Worm (Caenorhabditis elegans) whole organism, L1 larva: ENCODE measurements around the gene F54C9.3.

Source experiments
- C16A3.4 ChIP-seq: fragments of 150-350 bp; optimal IDR thresholded peaks from 2 replicates; lab custom pipeline; 2014; ENCODE audit warnings: missing biosample characterization, missing genetic modification characterization
- C34B4.2 ChIP-seq: sonication (generic microtip); optimal IDR thresholded peaks from 2 replicates; lab custom pipeline; 2017; ENCODE audit warnings: mild to moderate bottlenecking, missing genetic modification characterization, missing compliant biosample characterization
- Y116A8C.19 ChIP-seq: sonication (generic microtip); optimal IDR thresholded peaks from 2 replicates; lab custom pipeline; 2016; ENCODE audit warnings: missing compliant biosample characterization, missing genetic modification characterization, borderline replicate concordance
- aha-1 ChIP-seq: fragments of 150-350 bp; optimal IDR thresholded peaks from 2 replicates; lab custom pipeline; 2014; ENCODE audit warnings: missing biosample characterization, missing genetic modification characterization
- alr-1 ChIP-seq: fragments of 200-800 bp; sonication (Bioruptor generic); optimal IDR thresholded peaks from 2 replicates; lab custom pipeline; 2018; ENCODE audit warnings: borderline replicate concordance, mild to moderate bottlenecking, missing genetic modification characterization, missing compliant biosample characterization
- aly-2 ChIP-seq: fragments of 150-350 bp; optimal IDR thresholded peaks from 2 replicates; lab custom pipeline; 2014; ENCODE audit warnings: missing biosample characterization, missing genetic modification characterization
- ama-1 ChIP-seq: fragments of 150-350 bp; optimal IDR thresholded peaks from 2 replicates; lab custom pipeline; 2014
- ceh-63 ChIP-seq: fragments of 200-800 bp; sonication (Bioruptor generic); optimal IDR thresholded peaks from 2 replicates; lab custom pipeline; 2018; ENCODE audit warnings: mild to moderate bottlenecking, missing genetic modification characterization, missing compliant biosample characterization
- ceh-8 ChIP-seq: fragments of 200-800 bp; sonication (Bioruptor generic); optimal IDR thresholded peaks from 2 replicates; lab custom pipeline; 2018; ENCODE audit warnings: mild to moderate bottlenecking, missing genetic modification characterization, moderate library complexity, missing compliant biosample characterization
- ceh-82 ChIP-seq, 3 experiments: fragments of 150-350 bp in 1 of 3; sonication (generic microtip) in 2 of 3; optimal IDR thresholded peaks; 2 replicates each; lab custom pipeline; 2014 to 2017; ENCODE audit warnings: missing biosample characterization in 3 of 3, missing genetic modification characterization in 3 of 3
- ceh-88 ChIP-seq: fragments of 200-800 bp; sonication (Bioruptor generic); IDR thresholded peaks from 2 replicates; pipeline ENCODE4 v1.3.6; 2022; ENCODE audit warnings: missing genetic modification characterization, missing compliant biosample characterization
- ces-1 ChIP-seq: fragments of 150-350 bp; optimal IDR thresholded peaks from 2 replicates; lab custom pipeline; 2014; ENCODE audit warnings: missing biosample characterization, missing genetic modification reagents, missing genetic modification characterization
- efl-1 ChIP-seq, 4 experiments: fragments of 150-350 bp; optimal IDR thresholded peaks in 3 of 4; peaks in 1 of 4; 1 replicate in 1 of 4; 2 replicates in 3 of 4; lab custom pipeline; 2014; ENCODE audit warnings: missing biosample characterization in 2 of 4, missing genetic modification characterization in 2 of 4, missing genetic modification reagents in 2 of 4
- efl-3 ChIP-seq: fragments of 200-800 bp; sonication (Bioruptor generic); optimal IDR thresholded peaks from 2 replicates; lab custom pipeline; 2018; ENCODE audit warnings: mild to moderate bottlenecking, missing genetic modification characterization, missing compliant biosample characterization
- egl-27 ChIP-seq, 2 experiments: fragments of 150-350 bp in 1 of 2; sonication (generic microtip); optimal IDR thresholded peaks; 3 replicates each; lab custom pipeline; 2017 to 2018; ENCODE audit warnings: missing biosample characterization in 2 of 2, missing genetic modification characterization in 2 of 2, missing genetic modification reagents in 2 of 2
- elt-2 ChIP-seq: sonication (generic microtip); optimal IDR thresholded peaks from 2 replicates; lab custom pipeline; 2016; ENCODE audit warnings: missing genetic modification characterization, mild to moderate bottlenecking, inconsistent platforms, missing compliant biosample characterization, missing genetic modification reagents
- ets-5 ChIP-seq: fragments of 200-800 bp; sonication (Bioruptor generic); IDR thresholded peaks from 2 replicates; pipeline ENCODE4 v1.3.6; 2022; ENCODE audit warnings: missing genetic modification characterization, missing compliant biosample characterization
- fkh-10 ChIP-seq: sonication (generic microtip); optimal IDR thresholded peaks from 2 replicates; lab custom pipeline; 2017; ENCODE audit warnings: missing biosample characterization, missing genetic modification reagents, missing genetic modification characterization
- fkh-4 ChIP-seq: sonication (generic microtip); optimal IDR thresholded peaks from 2 replicates; lab custom pipeline; 2016; ENCODE audit warnings: missing compliant biosample characterization, missing genetic modification characterization, borderline replicate concordance
- fkh-8 ChIP-seq: sonication (generic microtip); optimal IDR thresholded peaks from 2 replicates; lab custom pipeline; 2016; ENCODE audit warnings: mild to moderate bottlenecking, missing genetic modification characterization, missing compliant biosample characterization
- grh-1 ChIP-seq: fragments of 200-800 bp; sonication (Bioruptor generic); IDR thresholded peaks from 2 replicates; pipeline ENCODE4 v1.3.6; 2022; ENCODE audit warnings: missing genetic modification reagents, missing genetic modification characterization, missing compliant biosample characterization
- irx-1 ChIP-seq: sonication (generic microtip); optimal IDR thresholded peaks from 2 replicates; lab custom pipeline; 2016; ENCODE audit warnings: missing genetic modification characterization, missing compliant biosample characterization
- jun-1 ChIP-seq: fragments of 150-350 bp; optimal IDR thresholded peaks from 2 replicates; lab custom pipeline; 2014; ENCODE audit warnings: missing biosample characterization, missing genetic modification reagents, missing genetic modification characterization
- lin-14 ChIP-seq: fragments of 200-800 bp; sonication (Bioruptor generic); optimal IDR thresholded peaks from 2 replicates; lab custom pipeline; 2018; ENCODE audit warnings: mild to moderate bottlenecking, missing genetic modification characterization, moderate library complexity, missing compliant biosample characterization
- lin-15B ChIP-seq: fragments of 150-350 bp; sonication (generic microtip); optimal IDR thresholded peaks from 3 replicates; lab custom pipeline; 2014; ENCODE audit warnings: missing biosample characterization, missing genetic modification characterization
- lin-39 ChIP-seq: fragments of 150-350 bp; optimal IDR thresholded peaks from 2 replicates; lab custom pipeline; 2014; ENCODE audit warnings: missing biosample characterization, missing genetic modification reagents, missing genetic modification characterization
- mab-9 ChIP-seq: fragments of 200-800 bp; sonication (Bioruptor generic); IDR thresholded peaks from 2 replicates; pipeline ENCODE4 v1.3.6; 2022; ENCODE audit warnings: missing genetic modification reagents, missing genetic modification characterization, missing compliant biosample characterization
- mep-1 ChIP-seq: fragments of 150-350 bp; optimal IDR thresholded peaks from 2 replicates; lab custom pipeline; 2014; ENCODE audit warnings: missing biosample characterization, missing genetic modification characterization
- nhr-11 ChIP-seq: fragments of 150-350 bp; optimal IDR thresholded peaks from 2 replicates; lab custom pipeline; 2014; ENCODE audit warnings: missing biosample characterization, missing genetic modification characterization
- nhr-12 ChIP-seq: sonication (generic microtip); optimal IDR thresholded peaks from 2 replicates; lab custom pipeline; 2017; ENCODE audit warnings: missing biosample characterization, missing genetic modification characterization
- nhr-19 ChIP-seq: fragments of 200-800 bp; sonication (Bioruptor generic); conservative IDR thresholded peaks from 2 replicates; pipeline ENCODE4 v1.3.6; 2022; ENCODE audit warnings: missing genetic modification characterization, missing compliant biosample characterization
- nhr-20 ChIP-seq: sonication (generic microtip); optimal IDR thresholded peaks from 2 replicates; lab custom pipeline; 2016; ENCODE audit warnings: mild to moderate bottlenecking, missing genetic modification characterization, missing compliant biosample characterization
- nhr-237 ChIP-seq: fragments of 150-350 bp; optimal IDR thresholded peaks from 2 replicates; lab custom pipeline; 2014; ENCODE audit warnings: missing biosample characterization, missing genetic modification characterization
- nhr-28 ChIP-seq: fragments of 150-350 bp; optimal IDR thresholded peaks from 2 replicates; lab custom pipeline; 2014; ENCODE audit warnings: missing biosample characterization, missing genetic modification characterization
- nhr-71 ChIP-seq: sonication (generic microtip); optimal IDR thresholded peaks from 2 replicates; lab custom pipeline; 2016; ENCODE audit warnings: mild to moderate bottlenecking, missing genetic modification characterization, moderate library complexity, missing compliant biosample characterization
- nhr-84 ChIP-seq: sonication (generic microtip); optimal IDR thresholded peaks from 2 replicates; lab custom pipeline; 2017; ENCODE audit warnings: missing biosample characterization, missing genetic modification characterization
- nhr-85 ChIP-seq: sonication (generic microtip); peaks from one replicate; lab custom pipeline; 2016; ENCODE audit warnings: missing genetic modification characterization, inconsistent platforms, missing compliant biosample characterization
- pag-3 ChIP-seq: sonication (generic microtip); optimal IDR thresholded peaks from 2 replicates; lab custom pipeline; 2017; ENCODE audit warnings: missing genetic modification characterization, mild to moderate bottlenecking, missing compliant biosample characterization, antibody characterized with exemption, borderline replicate concordance; ENCODE audit not compliant: insufficient read depth
- pax-3 ChIP-seq: fragments of 200-800 bp; sonication (Bioruptor generic); optimal IDR thresholded peaks from 2 replicates; lab custom pipeline; 2018; ENCODE audit warnings: mild to moderate bottlenecking, missing genetic modification characterization, moderate library complexity, missing compliant biosample characterization
- pqm-1 ChIP-seq: sonication (generic microtip); optimal IDR thresholded peaks from 3 replicates; lab custom pipeline; 2017; ENCODE audit warnings: missing biosample characterization, missing genetic modification characterization
- rnt-1 ChIP-seq: sonication (generic microtip); optimal IDR thresholded peaks from 2 replicates; lab custom pipeline; 2016; ENCODE audit warnings: mild to moderate bottlenecking, missing genetic modification characterization, moderate library complexity, missing compliant biosample characterization
- skn-1 ChIP-seq: fragments of 150-350 bp; optimal IDR thresholded peaks from 2 replicates; lab custom pipeline; 2014; ENCODE audit warnings: missing biosample characterization, missing genetic modification characterization
- snpc-4 ChIP-seq: fragments of 150-350 bp; optimal IDR thresholded peaks from 2 replicates; lab custom pipeline; 2014; ENCODE audit warnings: missing biosample characterization, missing genetic modification characterization
- snu-23 ChIP-seq: sonication (generic microtip); optimal IDR thresholded peaks from 2 replicates; lab custom pipeline; 2016; ENCODE audit warnings: missing genetic modification characterization, missing compliant biosample characterization
- sox-4 ChIP-seq: sonication (generic microtip); optimal IDR thresholded peaks from 2 replicates; lab custom pipeline; 2016; ENCODE audit warnings: missing genetic modification characterization, missing compliant biosample characterization
- sptf-1 ChIP-seq: fragments of 150-350 bp; optimal IDR thresholded peaks from 2 replicates; lab custom pipeline; 2014; ENCODE audit warnings: missing biosample characterization, missing genetic modification characterization
- sup-37 ChIP-seq: fragments of 200-800 bp; sonication (Bioruptor generic); optimal IDR thresholded peaks from 2 replicates; lab custom pipeline; 2018; ENCODE audit warnings: mild to moderate bottlenecking, missing genetic modification characterization, missing compliant biosample characterization
- swsn-7 ChIP-seq: sonication (generic microtip); optimal IDR thresholded peaks from 2 replicates; lab custom pipeline; 2016; ENCODE audit warnings: missing genetic modification characterization, missing compliant biosample characterization
- tlp-1 ChIP-seq: fragments of 150-350 bp; optimal IDR thresholded peaks from 2 replicates; lab custom pipeline; 2014; ENCODE audit warnings: missing biosample characterization, missing genetic modification characterization
- unc-130 ChIP-seq: fragments of 150-350 bp; optimal IDR thresholded peaks from 2 replicates; lab custom pipeline; 2017; ENCODE audit warnings: missing biosample characterization, missing genetic modification characterization, inconsistent platforms
- xbp-1 ChIP-seq: sonication (generic microtip); optimal IDR thresholded peaks from 2 replicates; lab custom pipeline; 2016; ENCODE audit warnings: missing genetic modification characterization, missing compliant biosample characterization
- zip-4 ChIP-seq: fragments of 200-800 bp; sonication (Bioruptor generic); optimal IDR thresholded peaks from 2 replicates; lab custom pipeline; 2018; ENCODE audit warnings: mild to moderate bottlenecking, missing genetic modification characterization, moderate library complexity, missing compliant biosample characterization
- ztf-11 ChIP-seq, 2 experiments: sonication (generic microtip); optimal IDR thresholded peaks; 2 replicates each; lab custom pipeline; 2016 to 2017; ENCODE audit warnings: missing genetic modification characterization in 2 of 2, missing biosample characterization in 1 of 2, missing compliant biosample characterization in 1 of 2

Gene F54C9.3

ce11 chrII:8516783-8517182 is 49.9 kb downstream of the F54C9.3 start, which contains the start of gene rnh-2 (continued):
- no peak for TF ChIP-seq ces-1 (GFP tag; lab: Kevin White, UChicago)
- no peak for TF ChIP-seq ceh-88 (GFP tag; lab: Robert Waterston, UW)
- TF ChIP-seq mep-1 (tag; lab: Kevin White, UChicago): peak; percentile 86
- TF ChIP-seq ceh-63 (GFP tag; lab: Kevin White, UChicago): no peak
- TF ChIP-seq C34B4.2 (tag; lab: Kevin White, UChicago): no peak
- no peak for TF ChIP-seq sptf-1
- TF ChIP-seq lin-14 (GFP tag; lab: Kevin White, UChicago): peak; percentile 77
- no peak for TF ChIP-seq nhr-84 (tag; lab: Kevin White, UChicago)
- no peak for TF ChIP-seq nhr-237 (tag; lab: Kevin White, UChicago)
- no peak for TF ChIP-seq Y116A8C.19 (tag; lab: Kevin White, UChicago)
- TF ChIP-seq rnt-1 (tag; lab: Kevin White, UChicago): peak; percentile 90
- peak; percentile 62 for TF ChIP-seq fkh-8 (tag; lab: Kevin White, UChicago)
- peak; percentile 70 for TF ChIP-seq snu-23 (GFP tag; lab: Kevin White, UChicago)
- peak; percentile 75 for TF ChIP-seq nhr-20
- TF ChIP-seq nhr-12 (tag; lab: Kevin White, UChicago): no peak
- no peak for TF ChIP-seq ets-5
- no peak for TF ChIP-seq lin-39
- TF ChIP-seq aha-1: no peak
- TF ChIP-seq pax-3 (tag; lab: Kevin White, UChicago): peak; percentile 42
- TF ChIP-seq pag-3 (tag; lab: Kevin White, UChicago): no peak
- TF ChIP-seq grh-1 (GFP tag; lab: Robert Waterston, UW): no peak
- peak; percentile 75 for TF ChIP-seq nhr-71
- peak; percentile 78 for TF ChIP-seq nhr-85
- TF ChIP-seq egl-27 (tag; optimal IDR thresholded peaks at IDR 0.05; lab: Kevin White, UChicago): no peak
- no peak for TF ChIP-seq ceh-8 (GFP tag; lab: Kevin White, UChicago)
- no peak for TF ChIP-seq ama-1
- peak; percentile 30 for TF ChIP-seq sox-4 (tag; lab: Kevin White, UChicago)
- TF ChIP-seq jun-1 (tag; lab: Kevin White, UChicago): no peak
- TF ChIP-seq unc-130 (tag; lab: Kevin White, UChicago): peak; percentile 17
- peak; percentile 52 for TF ChIP-seq snpc-4 (tag; lab: Kevin White, UChicago)
- no peak for TF ChIP-seq mab-9 (GFP tag; lab: Robert Waterston, UW)
- TF ChIP-seq lin-15B (tag; lab: Kevin White, UChicago): peak; percentile 76
- TF ChIP-seq ztf-11 (tag; optimal IDR thresholded peaks at IDR 0.05; lab: Kevin White, UChicago): peak in 1 of 2 experiments; percentile 33
- no peak for TF ChIP-seq efl-3 (GFP tag; lab: Kevin White, UChicago)
- no peak for TF ChIP-seq aly-2
- TF ChIP-seq elt-2 (tag; lab: Kevin White, UChicago): peak; percentile 28
- TF ChIP-seq skn-1: peak; percentile 25
- no peak for TF ChIP-seq zip-4 (GFP tag; lab: Kevin White, UChicago)
- TF ChIP-seq irx-1 (tag; lab: Kevin White, UChicago): no peak
- peak; percentile 67 to 75 for TF ChIP-seq efl-1 (optimal IDR thresholded peaks at IDR 0.05; lab: Kevin White, UChicago)
- TF ChIP-seq efl-1 (GFP tag; optimal IDR thresholded peaks at IDR 0.05 in 1 of 2; lab: Kevin White, UChicago): peak; percentile 73 to 96
- TF ChIP-seq fkh-4: peak; percentile 8
- TF ChIP-seq alr-1: no peak
- no peak for TF ChIP-seq pqm-1 (tag; lab: Kevin White, UChicago)
- TF ChIP-seq nhr-11 (tag; lab: Kevin White, UChicago): no peak
- TF ChIP-seq C16A3.4 (tag; lab: Kevin White, UChicago): peak; percentile 81
- peak; percentile 51 for TF ChIP-seq swsn-7 (tag; lab: Kevin White, UChicago)
- TF ChIP-seq fkh-10: no peak
- TF ChIP-seq ceh-82 (tag; optimal IDR thresholded peaks at IDR 0.05; lab: Kevin White, UChicago): peak; percentile 0 to 76 (median 30)
- no peak for TF ChIP-seq nhr-28 (tag; lab: Kevin White, UChicago)
- TF ChIP-seq xbp-1 (tag; lab: Kevin White, UChicago): peak; percentile 61
- TF ChIP-seq nhr-19 (GFP tag; lab: Robert Waterston, UW): peak; percentile 52
- TF ChIP-seq sup-37 (GFP tag; lab: Kevin White, UChicago): no peak
- TF ChIP-seq tlp-1 (tag; lab: Kevin White, UChicago): no peak
